Fruit fly (Drosophila melanogaster) Kc167 (cell line): ENCODE results near the gene Ide.

ENCODE experiments used
- Myc ChIP-seq: fragments of >200 bp; optimal IDR thresholded peaks from 2 replicates; lab custom pipeline; 2017; ENCODE audit warnings: missing external identifiers
- Sin3A ChIP-seq: fragments of >200 bp; optimal IDR thresholded peaks from 2 replicates; lab custom pipeline; 2018; ENCODE audit warnings: missing external identifiers
- h ChIP-seq: fragments of >200 bp; optimal IDR thresholded peaks from 3 replicates; lab custom pipeline; 2018; ENCODE audit warnings: missing external identifiers
- insv ChIP-seq: fragments of >200 bp; optimal IDR thresholded peaks from 3 replicates; lab custom pipeline; 2018; ENCODE audit warnings: missing external identifiers
- psq ChIP-seq: fragments of >200 bp; optimal IDR thresholded peaks from 2 replicates; lab custom pipeline; 2017; ENCODE audit warnings: missing external identifiers
- ttk ChIP-seq: sonication (Bioruptor generic); optimal IDR thresholded peaks from 2 replicates; lab custom pipeline; 2017; ENCODE audit warnings: missing external identifiers

- no peak for TF ChIP-seq Myc (lab: Kevin White, UChicago)
- TF ChIP-seq ttk (lab: Kevin White, UChicago), result no peak
- no peak for TF ChIP-seq insv (lab: Kevin White, UChicago)
- TF ChIP-seq psq (lab: Kevin White, UChicago), result no peak
- no peak for TF ChIP-seq h (lab: Kevin White, UChicago)
- TF ChIP-seq Sin3A (lab: Kevin White, UChicago), result no peak
Observed at dm6 chr3L:20348581-20349093, 27.1 kb downstream of the Ide start.
